Fruit fly (Drosophila melanogaster) whole organism, embryonic: Measurements from ENCODE around the gene Tet.

Experiments used
- Asciz ChIP-seq: fragments of 200-800 bp; sonication (Bioruptor generic); optimal IDR thresholded peaks from 2 replicates; lab custom pipeline; 2017; ENCODE audit warnings: missing biosample characterization, mild to moderate bottlenecking, missing genetic modification characterization, missing genetic modification reagents
- Blimp-1 ChIP-seq: fragments of 200-800 bp; sonication (Bioruptor generic); optimal IDR thresholded peaks from 3 replicates; lab custom pipeline; 2018; ENCODE audit warnings: missing biosample characterization, missing genetic modification characterization, mild to moderate bottlenecking, moderate library complexity, missing genetic modification reagents
- C15 ChIP-seq: fragments of 200-800 bp; sonication (Bioruptor generic); IDR thresholded peaks from 3 replicates; pipeline ENCODE4 v1.3.6; 2022; ENCODE audit warnings: missing biosample characterization, missing genetic modification characterization
- CG10543 ChIP-seq: fragments of 200-800 bp; sonication (Bioruptor generic); optimal IDR thresholded peaks from 3 replicates; lab custom pipeline; 2017; ENCODE audit warnings: missing biosample characterization, mild to moderate bottlenecking, missing genetic modification characterization, moderate library complexity
- CG10959 ChIP-seq: fragments of 200-800 bp; sonication (Bioruptor generic); IDR thresholded peaks from 2 replicates; pipeline ENCODE4 v1.3.6; 2022; ENCODE audit warnings: missing biosample characterization, missing genetic modification characterization
- CG12236 ChIP-seq: fragments of 200-800 bp; sonication (Bioruptor generic); optimal IDR thresholded peaks from 2 replicates; lab custom pipeline; 2016; ENCODE audit warnings: missing biosample characterization, missing genetic modification characterization
- CG13424 ChIP-seq: fragments of 200-800 bp; sonication (Bioruptor generic); optimal IDR thresholded peaks from 2 replicates; lab custom pipeline; 2019; ENCODE audit warnings: missing biosample characterization, mild to moderate bottlenecking, missing genetic modification characterization, moderate library complexity
- CG15601 ChIP-seq: fragments of 200-800 bp; sonication (Bioruptor generic); optimal IDR thresholded peaks from 3 replicates; lab custom pipeline; 2019; ENCODE audit warnings: missing biosample characterization, mild to moderate bottlenecking, missing genetic modification characterization, moderate library complexity
- CG17328 ChIP-seq: fragments of 200-800 bp; sonication (Bioruptor generic); IDR thresholded peaks from 2 replicates; pipeline ENCODE4 v1.3.6; 2022; ENCODE audit warnings: missing biosample characterization, missing genetic modification characterization
- CG17359 ChIP-seq: fragments of 200-800 bp; sonication (Bioruptor generic); optimal IDR thresholded peaks from 3 replicates; lab custom pipeline; 2018; ENCODE audit warnings: missing biosample characterization, mild to moderate bottlenecking, missing genetic modification characterization, moderate library complexity
- CG4424 ChIP-seq: fragments of 200-800 bp; sonication (Bioruptor generic); optimal IDR thresholded peaks from 3 replicates; lab custom pipeline; 2016; ENCODE audit warnings: missing biosample characterization, missing genetic modification characterization
- CG8281 ChIP-seq: fragments of 200-800 bp; sonication (Bioruptor generic); optimal IDR thresholded peaks from 2 replicates; lab custom pipeline; 2018; ENCODE audit warnings: missing biosample characterization, mild to moderate bottlenecking, missing genetic modification characterization, moderate library complexity
- Chrac-16 ChIP-seq: fragments of 200-800 bp; sonication (Bioruptor generic); optimal IDR thresholded peaks from 3 replicates; lab custom pipeline; 2016; ENCODE audit warnings: missing biosample characterization, missing genetic modification characterization
- Gsc ChIP-seq: fragments of 200-800 bp; sonication (Bioruptor generic); IDR thresholded peaks from 2 replicates; pipeline ENCODE4 v1.3.6; 2022; ENCODE audit warnings: missing biosample characterization, missing genetic modification characterization
- HLH54F ChIP-seq: fragments of 200-800 bp; sonication (Bioruptor generic); optimal IDR thresholded peaks from 3 replicates; lab custom pipeline; 2016; ENCODE audit warnings: missing biosample characterization, missing genetic modification characterization
- Hr51 ChIP-seq, 2 experiments: fragments of 200-800 bp; sonication (Bioruptor generic); optimal IDR thresholded peaks; 2 replicates in 1 of 2; 3 replicates in 1 of 2; lab custom pipeline; 2016 to 2018; ENCODE audit warnings: missing biosample characterization in 2 of 2, missing genetic modification characterization in 2 of 2, mild to moderate bottlenecking in 1 of 2, moderate library complexity in 1 of 2
- Lpt ChIP-seq: fragments of >200 bp; optimal IDR thresholded peaks from 2 replicates; lab custom pipeline; 2018; ENCODE audit warnings: missing biosample characterization, missing genetic modification characterization
- Mrtf ChIP-seq: fragments of 200-800 bp; sonication (Bioruptor generic); IDR thresholded peaks from 3 replicates; pipeline ENCODE4 v1.3.6; 2022; ENCODE audit warnings: missing biosample characterization, missing genetic modification characterization
- NC2β ChIP-seq: fragments of 200-800 bp; sonication (Bioruptor generic); optimal IDR thresholded peaks from 2 replicates; lab custom pipeline; 2016; ENCODE audit warnings: missing biosample characterization, missing genetic modification characterization
- Neu2 ChIP-seq: fragments of 200-800 bp; sonication (Bioruptor generic); optimal IDR thresholded peaks from 3 replicates; lab custom pipeline; 2016; ENCODE audit warnings: missing biosample characterization, missing genetic modification characterization, borderline replicate concordance
- Pdp1 ChIP-seq, 2 experiments: fragments of 200-800 bp; sonication (Bioruptor generic); optimal IDR thresholded peaks; 3 replicates each; lab custom pipeline; 2016; ENCODE audit warnings: missing biosample characterization in 2 of 2, missing genetic modification characterization in 2 of 2, mild to moderate bottlenecking in 1 of 2, moderate library complexity in 1 of 2
- Sin3A ChIP-seq: fragments of >200 bp; optimal IDR thresholded peaks from 2 replicates; lab custom pipeline; 2018
- Sox102F ChIP-seq: fragments of 200-800 bp; sonication (Bioruptor generic); optimal IDR thresholded peaks from 2 replicates; lab custom pipeline; 2018; ENCODE audit warnings: missing biosample characterization, mild to moderate bottlenecking, missing genetic modification characterization, moderate library complexity
- br ChIP-seq: fragments of >200 bp; optimal IDR thresholded peaks from 2 replicates; lab custom pipeline; 2017
- chif ChIP-seq, 2 experiments: fragments of 200-800 bp; sonication (Bioruptor generic); optimal IDR thresholded peaks; 3 replicates each; lab custom pipeline; 2016; ENCODE audit warnings: missing biosample characterization in 2 of 2, missing genetic modification characterization in 2 of 2
- cwo ChIP-seq: fragments of 200-800 bp; sonication (Bioruptor generic); optimal IDR thresholded peaks from 3 replicates; lab custom pipeline; 2017; ENCODE audit warnings: missing biosample characterization, missing genetic modification characterization, mild to moderate bottlenecking, moderate library complexity, missing genetic modification reagents
- dan ChIP-seq: fragments of 200-800 bp; sonication (Bioruptor generic); IDR thresholded peaks from 2 replicates; pipeline ENCODE4 v1.3.6; 2022; ENCODE audit warnings: missing biosample characterization, missing genetic modification characterization
- ewg ChIP-seq: fragments of 200-800 bp; sonication (Bioruptor generic); optimal IDR thresholded peaks from 3 replicates; lab custom pipeline; 2017; ENCODE audit warnings: mild to moderate bottlenecking, missing biosample characterization, missing genetic modification reagents, missing genetic modification characterization
- gcm2 ChIP-seq: fragments of 200-800 bp; sonication (Bioruptor generic); optimal IDR thresholded peaks from 2 replicates; lab custom pipeline; 2016; ENCODE audit warnings: missing biosample characterization, missing genetic modification characterization
- knrl ChIP-seq: fragments of 200-800 bp; sonication (Bioruptor generic); IDR thresholded peaks from 3 replicates; pipeline ENCODE4 v1.3.6; 2022; ENCODE audit warnings: missing biosample characterization, missing genetic modification characterization; ENCODE audit not compliant: partially characterized antibody
- lab ChIP-seq: fragments of 200-800 bp; sonication (Bioruptor generic); optimal IDR thresholded peaks from 3 replicates; lab custom pipeline; 2017; ENCODE audit warnings: missing biosample characterization, missing genetic modification characterization, mild to moderate bottlenecking, moderate library complexity, missing genetic modification reagents
- mam ChIP-seq: fragments of 200-800 bp; sonication (Bioruptor generic); optimal IDR thresholded peaks from 3 replicates; lab custom pipeline; 2016; ENCODE audit warnings: missing biosample characterization, missing genetic modification characterization
- mirr ChIP-seq: fragments of 200-800 bp; sonication (Bioruptor generic); optimal IDR thresholded peaks from 3 replicates; lab custom pipeline; 2018; ENCODE audit warnings: missing biosample characterization, mild to moderate bottlenecking, missing genetic modification characterization
- nau ChIP-seq: fragments of 200-800 bp; sonication (Bioruptor generic); optimal IDR thresholded peaks from 3 replicates; lab custom pipeline; 2017; ENCODE audit warnings: missing biosample characterization, mild to moderate bottlenecking, missing genetic modification characterization, missing genetic modification reagents
- nerfin-2 ChIP-seq: fragments of 200-800 bp; sonication (Bioruptor generic); IDR thresholded peaks from 2 replicates; pipeline ENCODE4 v1.3.6; 2022; ENCODE audit warnings: missing biosample characterization, missing genetic modification characterization; ENCODE audit not compliant: partially characterized antibody
- onecut ChIP-seq: fragments of 200-800 bp; sonication (Bioruptor generic); IDR thresholded peaks from 2 replicates; pipeline ENCODE4 v1.3.6; 2022; ENCODE audit warnings: missing biosample characterization, missing genetic modification characterization
- pho ChIP-seq: fragments of 200-800 bp; sonication (Bioruptor generic); optimal IDR thresholded peaks from 2 replicates; lab custom pipeline; 2016; ENCODE audit warnings: missing biosample characterization, missing genetic modification characterization
- phol ChIP-seq: fragments of 200-800 bp; sonication (Bioruptor generic); optimal IDR thresholded peaks from 3 replicates; lab custom pipeline; 2018; ENCODE audit warnings: missing biosample characterization, mild to moderate bottlenecking, missing genetic modification characterization, moderate library complexity
- sisA ChIP-seq: fragments of 200-800 bp; sonication (Bioruptor generic); IDR thresholded peaks from 2 replicates; pipeline ENCODE4 v1.3.6; 2022; ENCODE audit warnings: missing biosample characterization, missing genetic modification characterization
- sna ChIP-seq: fragments of 200-800 bp; sonication (Bioruptor generic); IDR thresholded peaks from 2 replicates; pipeline ENCODE4 v1.3.6; 2022; ENCODE audit warnings: missing biosample characterization, missing genetic modification characterization; ENCODE audit not compliant: partially characterized antibody
- stwl ChIP-seq: fragments of 200-800 bp; sonication (Bioruptor generic); optimal IDR thresholded peaks from 3 replicates; lab custom pipeline; 2018; ENCODE audit warnings: missing biosample characterization, mild to moderate bottlenecking, missing genetic modification characterization, moderate library complexity
- usp ChIP-seq: fragments of >200 bp; optimal IDR thresholded peaks from 2 replicates; lab custom pipeline; 2017; ENCODE audit warnings: missing biosample characterization, missing genetic modification characterization
- vfl ChIP-seq: fragments of 200-800 bp; sonication (Bioruptor generic); optimal IDR thresholded peaks from 2 replicates; lab custom pipeline; 2016; ENCODE audit warnings: missing biosample characterization, missing genetic modification characterization

Tet gene

dm6 chr3L:2851771-2852170 is 27.2 kb downstream of the Tet start (continued):
- TF ChIP-seq CG13424: peak; percentile 52
- no peak for TF ChIP-seq Asciz (GFP tag; lab: Kevin White, UChicago)
- peak; percentile 73 to 85 for TF ChIP-seq chif (GFP tag; optimal IDR thresholded peaks at IDR 0.05; lab: Kevin White, UChicago)
- no peak for TF ChIP-seq nau
- peak; percentile 58 for TF ChIP-seq CG10959 (GFP tag; lab: Robert Waterston, UW)
- no peak for TF ChIP-seq Lpt (GFP tag; lab: Kevin White, UChicago)
- TF ChIP-seq C15: no peak
- no peak for TF ChIP-seq sna (GFP tag; lab: Robert Waterston, UW)
- no peak for TF ChIP-seq Sin3A (lab: Kevin White, UChicago)
- TF ChIP-seq CG10543 (GFP tag; lab: Kevin White, UChicago): no peak
- TF ChIP-seq gcm2 (GFP tag; lab: Kevin White, UChicago): peak; percentile 17
- peak; percentile 14 for TF ChIP-seq CG4424 (GFP tag; lab: Kevin White, UChicago)
- TF ChIP-seq mam (GFP tag; lab: Kevin White, UChicago): peak; percentile 70
- TF ChIP-seq Sox102F: peak; percentile 64
- TF ChIP-seq lab (GFP tag; lab: Kevin White, UChicago): peak; percentile 47
- TF ChIP-seq CG12236 (GFP tag; lab: Kevin White, UChicago): peak; percentile 39
- TF ChIP-seq CG17359 (tag; lab: Kevin White, UChicago): peak; percentile 1
- no peak for TF ChIP-seq nerfin-2 (GFP tag; lab: Robert Waterston, UW)
- peak; percentile 9 to 40 for TF ChIP-seq Hr51 (GFP tag; optimal IDR thresholded peaks at IDR 0.05; lab: Kevin White, UChicago)
- TF ChIP-seq Blimp-1 (GFP tag; lab: Kevin White, UChicago): peak; percentile 42
- TF ChIP-seq CG15601: peak; percentile 54
- TF ChIP-seq Chrac-16: peak; percentile 83
- TF ChIP-seq onecut: peak; percentile 61
- TF ChIP-seq ewg: peak; percentile 33
- TF ChIP-seq pho (GFP tag; lab: Kevin White, UChicago): peak; percentile 71
- TF ChIP-seq vfl (GFP tag; lab: Kevin White, UChicago): peak; percentile 46
- peak; percentile 66 to 70 for TF ChIP-seq Pdp1 (GFP tag; optimal IDR thresholded peaks at IDR 0.05; lab: Kevin White, UChicago)
- peak; percentile 77 for TF ChIP-seq stwl (tag; lab: Kevin White, UChicago)
- TF ChIP-seq CG17328: no peak
- no peak for TF ChIP-seq br
- TF ChIP-seq cwo (GFP tag; lab: Kevin White, UChicago): no peak
- peak; percentile 62 for TF ChIP-seq NC2β
- TF ChIP-seq Gsc (GFP tag; lab: Robert Waterston, UW): 0 out of 2 replicates have a peak, but pooled peaks have one; percentile 4
- no peak for TF ChIP-seq usp (GFP tag; lab: Kevin White, UChicago)
- TF ChIP-seq phol (tag; lab: Kevin White, UChicago): peak; percentile 60
- TF ChIP-seq Neu2: no peak
- peak; percentile 66 for TF ChIP-seq sisA (GFP tag; lab: Robert Waterston, UW)
- no peak for TF ChIP-seq mirr
- peak; percentile 77 for TF ChIP-seq Mrtf (GFP tag; lab: Robert Waterston, UW)
- peak; percentile 66 for TF ChIP-seq HLH54F (GFP tag; lab: Kevin White, UChicago)
- TF ChIP-seq CG8281: no peak
- peak; percentile 82 for TF ChIP-seq knrl (GFP tag; lab: Robert Waterston, UW)
- TF ChIP-seq dan (GFP tag; lab: Robert Waterston, UW): no peak
